Fruit fly (Drosophila melanogaster): ENCODE data around the gene CG16753.
A peak's percentile ranks its signal among the peaks of the same experiment; 100 is the strongest.

CG16753 gene

dm6 chr3L:3079156-3079495 is 24.2 kb downstream of the CG16753 start:
- TF ChIP-seq Dif (GFP tag; optimal IDR thresholded peaks at IDR 0.05; ENCODE audit: partially characterized antibody) (no peak), Hr78 (GFP tag; optimal IDR thresholded peaks at IDR 0.05) (no peak), psq (GFP tag; optimal IDR thresholded peaks at IDR 0.05) (no peak), dmrt93B (GFP tag; optimal IDR thresholded peaks at IDR 0.05) (no peak), Hr83 (GFP tag; optimal IDR thresholded peaks at IDR 0.05; ENCODE audit: poor library complexity, severe bottlenecking) (no peak), Hnf4 (GFP tag; optimal IDR thresholded peaks at IDR 0.05) (no peak), jim (GFP tag; optimal IDR thresholded peaks at IDR 0.05) (no peak), foxo (GFP tag; optimal IDR thresholded peaks at IDR 0.05) (no peak), dsf (GFP tag; optimal IDR thresholded peaks at IDR 0.05; ENCODE audit: borderline replicate concordance) (no peak), brk (GFP tag; optimal IDR thresholded peaks at IDR 0.05) (no peak), rgr (GFP tag; optimal IDR thresholded peaks at IDR 0.05) (no peak), Abd-B (GFP tag; optimal IDR thresholded peaks at IDR 0.05) (no peak), pan (optimal IDR thresholded peaks at IDR 0.05) (no peak), br (GFP tag; optimal IDR thresholded peaks at IDR 0.05) (no peak), woc (GFP tag; optimal IDR thresholded peaks at IDR 0.05) (no peak)

dm6 chr3L:3080084-3080994 is 25.5 kb downstream of the CG16753 start:
- TF ChIP-seq CG32264 (GFP tag; optimal IDR thresholded peaks at IDR 0.05) (no peak), CG9705 (GFP tag; optimal IDR thresholded peaks at IDR 0.05) (no peak), Dfd (GFP tag; optimal IDR thresholded peaks at IDR 0.05) (no peak), Vsx2 (GFP tag; optimal IDR thresholded peaks at IDR 0.05; ENCODE audit: partially characterized antibody) (no peak), Hr83 (GFP tag; optimal IDR thresholded peaks at IDR 0.05; ENCODE audit: poor library complexity, severe bottlenecking) (peak; percentile 32), sage (GFP tag; optimal IDR thresholded peaks at IDR 0.05) (no peak), woc (GFP tag; optimal IDR thresholded peaks at IDR 0.05) (no peak), fru (GFP tag; optimal IDR thresholded peaks at IDR 0.05) (no peak), jim (GFP tag; optimal IDR thresholded peaks at IDR 0.05) (no peak), Abd-B (GFP tag; optimal IDR thresholded peaks at IDR 0.05) (no peak), rgr (GFP tag; optimal IDR thresholded peaks at IDR 0.05) (no peak), OdsH (GFP tag; optimal IDR thresholded peaks at IDR 0.05) (no peak), Dif (GFP tag; optimal IDR thresholded peaks at IDR 0.05; ENCODE audit: partially characterized antibody) (no peak), dl (GFP tag; optimal IDR thresholded peaks at IDR 0.05; ENCODE audit: insufficient read depth in 1 of 2, partially characterized antibody in 2 of 2) (no peak), Sp1 (GFP tag; optimal IDR thresholded peaks at IDR 0.05) (no peak), brk (GFP tag; optimal IDR thresholded peaks at IDR 0.05) (no peak), Hnf4 (GFP tag; optimal IDR thresholded peaks at IDR 0.05) (no peak), usp (GFP tag; optimal IDR thresholded peaks at IDR 0.05) (no peak), Mio (GFP tag; optimal IDR thresholded peaks at IDR 0.05) (no peak), sv (GFP tag; optimal IDR thresholded peaks at IDR 0.05) (no peak), br (GFP tag; optimal IDR thresholded peaks at IDR 0.05) (no peak), dmrt93B (GFP tag; optimal IDR thresholded peaks at IDR 0.05) (peak; percentile 27), foxo (GFP tag; optimal IDR thresholded peaks at IDR 0.05) (no peak), lola (GFP tag; optimal IDR thresholded peaks at IDR 0.05) (no peak), psq (GFP tag; optimal IDR thresholded peaks at IDR 0.05) (no peak), Rel (GFP tag; optimal IDR thresholded peaks at IDR 0.05) (no peak), Rel (tag; optimal IDR thresholded peaks at IDR 0.05) (no peak), dsf (GFP tag; optimal IDR thresholded peaks at IDR 0.05; ENCODE audit: borderline replicate concordance) (no peak), HLH106 (tag; optimal IDR thresholded peaks at IDR 0.05) (peak; percentile 16), CrebA (GFP tag; optimal IDR thresholded peaks at IDR 0.05; ENCODE audit: borderline replicate concordance) (no peak), N (GFP tag; optimal IDR thresholded peaks at IDR 0.05) (no peak), Hr78 (GFP tag; optimal IDR thresholded peaks at IDR 0.05) (no peak), Jra (GFP tag; optimal IDR thresholded peaks at IDR 0.05) (no peak), pan (optimal IDR thresholded peaks at IDR 0.05) (no peak), h (GFP tag; optimal IDR thresholded peaks at IDR 0.05) (peak; percentile 2)
